Fruit fly (Drosophila melanogaster) whole organism, embryonic: ENCODE data around the gene CG43156.

Experiments used
- B-H2 ChIP-seq: fragments of 200-800 bp; sonication (Bioruptor generic); optimal IDR thresholded peaks from 2 replicates; lab custom pipeline; 2018; ENCODE audit warnings: missing biosample characterization, mild to moderate bottlenecking, missing genetic modification characterization
- BEAF-32 ChIP-seq: fragments of 200-800 bp; sonication (Bioruptor generic); optimal IDR thresholded peaks from 3 replicates; lab custom pipeline; 2017; ENCODE audit warnings: missing biosample characterization, missing genetic modification characterization, mild to moderate bottlenecking, moderate library complexity, missing genetic modification reagents
- Blimp-1 ChIP-seq: fragments of 200-800 bp; sonication (Bioruptor generic); optimal IDR thresholded peaks from 3 replicates; lab custom pipeline; 2018; ENCODE audit warnings: missing biosample characterization, missing genetic modification characterization, mild to moderate bottlenecking, moderate library complexity, missing genetic modification reagents
- CG11093 ChIP-seq: fragments of 200-800 bp; sonication (Bioruptor generic); IDR thresholded peaks from 3 replicates; pipeline ENCODE4 v1.3.6; 2022; ENCODE audit warnings: missing biosample characterization, missing genetic modification characterization
- CG12299 ChIP-seq: fragments of 200-800 bp; sonication (Bioruptor generic); optimal IDR thresholded peaks from 2 replicates; lab custom pipeline; 2018; ENCODE audit warnings: missing biosample characterization, mild to moderate bottlenecking, missing genetic modification characterization
- CG13287 ChIP-seq: fragments of 200-800 bp; sonication (Bioruptor generic); IDR thresholded peaks from 2 replicates; pipeline ENCODE4 v1.3.6; 2022; ENCODE audit warnings: missing biosample characterization, missing genetic modification characterization; ENCODE audit not compliant: partially characterized antibody
- CG15514 ChIP-seq: fragments of 200-800 bp; sonication (Bioruptor generic); optimal IDR thresholded peaks from 3 replicates; lab custom pipeline; 2017; ENCODE audit warnings: missing biosample characterization, missing genetic modification characterization, mild to moderate bottlenecking, moderate library complexity, missing genetic modification reagents
- CG17186 ChIP-seq: fragments of 200-800 bp; sonication (Bioruptor generic); optimal IDR thresholded peaks from 3 replicates; lab custom pipeline; 2017; ENCODE audit warnings: missing biosample characterization, missing genetic modification reagents, missing genetic modification characterization
- CG17328 ChIP-seq: fragments of 200-800 bp; sonication (Bioruptor generic); IDR thresholded peaks from 2 replicates; pipeline ENCODE4 v1.3.6; 2022; ENCODE audit warnings: missing biosample characterization, missing genetic modification characterization
- CG17361 ChIP-seq: fragments of 200-800 bp; sonication (Bioruptor generic); IDR thresholded peaks from 3 replicates; pipeline ENCODE4 v1.3.6; 2022; ENCODE audit warnings: missing biosample characterization, missing genetic modification characterization
- CG33557 ChIP-seq: fragments of 200-800 bp; sonication (Bioruptor generic); optimal IDR thresholded peaks from 2 replicates; lab custom pipeline; 2019; ENCODE audit warnings: missing biosample characterization, mild to moderate bottlenecking, missing genetic modification characterization, moderate library complexity
- CG4360 ChIP-seq: fragments of 200-800 bp; sonication (Bioruptor generic); IDR thresholded peaks from 2 replicates; pipeline ENCODE4 v1.3.6; 2022; ENCODE audit warnings: missing biosample characterization, missing genetic modification characterization
- CG6254 ChIP-seq: fragments of 200-800 bp; sonication (Bioruptor generic); optimal IDR thresholded peaks from 3 replicates; lab custom pipeline; 2017; ENCODE audit warnings: mild to moderate bottlenecking, missing biosample characterization, missing genetic modification reagents, missing genetic modification characterization
- CG6683 ChIP-seq: fragments of 200-800 bp; sonication (Bioruptor generic); optimal IDR thresholded peaks from 2 replicates; lab custom pipeline; 2017; ENCODE audit warnings: missing biosample characterization, mild to moderate bottlenecking, missing genetic modification characterization, missing genetic modification reagents
- CTCF ChIP-seq: fragments of 200-800 bp; sonication (Bioruptor generic); optimal IDR thresholded peaks from 2 replicates; lab custom pipeline; 2017; ENCODE audit warnings: missing biosample characterization, mild to moderate bottlenecking, missing genetic modification characterization, moderate library complexity
- Chrac-16 ChIP-seq: fragments of 200-800 bp; sonication (Bioruptor generic); optimal IDR thresholded peaks from 3 replicates; lab custom pipeline; 2016; ENCODE audit warnings: missing biosample characterization, missing genetic modification characterization
- Dll ChIP-seq: fragments of 200-800 bp; sonication (Bioruptor generic); IDR thresholded peaks from 4 replicates; pipeline ENCODE4 v1.3.6; 2022; ENCODE audit warnings: missing biosample characterization, missing genetic modification characterization; ENCODE audit not compliant: partially characterized antibody
- ERR ChIP-seq: fragments of 200-800 bp; sonication (Bioruptor generic); optimal IDR thresholded peaks from 2 replicates; lab custom pipeline; 2016; ENCODE audit warnings: missing biosample characterization, missing genetic modification characterization
- Ets65A ChIP-seq: fragments of 200-800 bp; sonication (Bioruptor generic); peaks from one replicate; lab custom pipeline; 2016; ENCODE audit warnings: missing biosample characterization, missing genetic modification characterization
- Gug ChIP-seq: fragments of 200-800 bp; sonication (Bioruptor generic); IDR thresholded peaks from 4 replicates; pipeline ENCODE4 v1.3.6; 2022; ENCODE audit warnings: missing biosample characterization, missing genetic modification characterization
- Hsf ChIP-seq: fragments of 200-800 bp; sonication (Bioruptor generic); optimal IDR thresholded peaks from 3 replicates; lab custom pipeline; 2016; ENCODE audit warnings: missing biosample characterization, missing genetic modification characterization
- MBD-R2 ChIP-seq: fragments of 200-800 bp; sonication (Bioruptor generic); IDR thresholded peaks from 2 replicates; pipeline ENCODE4 v1.3.6; 2022; ENCODE audit warnings: missing biosample characterization, missing genetic modification characterization
- Sin3A ChIP-seq: fragments of >200 bp; optimal IDR thresholded peaks from 2 replicates; lab custom pipeline; 2018
- Taf1 ChIP-seq: fragments of 200-800 bp; sonication (Bioruptor generic); IDR thresholded peaks from 2 replicates; pipeline ENCODE4 v1.3.6; 2022; ENCODE audit warnings: missing biosample characterization, missing genetic modification characterization
- amos ChIP-seq: fragments of 200-800 bp; sonication (Bioruptor generic); IDR thresholded peaks from 2 replicates; pipeline ENCODE4 v1.3.6; 2022; ENCODE audit warnings: missing biosample characterization, missing genetic modification characterization; ENCODE audit not compliant: partially characterized antibody
- az2 ChIP-seq: fragments of 200-800 bp; sonication (Bioruptor generic); optimal IDR thresholded peaks from 3 replicates; lab custom pipeline; 2016; ENCODE audit warnings: missing biosample characterization, missing genetic modification characterization
- bbx ChIP-seq: fragments of 200-800 bp; sonication (Bioruptor generic); IDR thresholded peaks from 2 replicates; pipeline ENCODE4 v1.3.6; 2022; ENCODE audit warnings: missing biosample characterization, missing genetic modification characterization; ENCODE audit not compliant: partially characterized antibody
- crc ChIP-seq: fragments of 200-800 bp; sonication (Bioruptor generic); optimal IDR thresholded peaks from 2 replicates; lab custom pipeline; 2016; ENCODE audit warnings: missing biosample characterization, missing genetic modification characterization
- crp ChIP-seq, 2 experiments: fragments of 200-800 bp; sonication (Bioruptor generic); optimal IDR thresholded peaks; 2 replicates in 1 of 2; 3 replicates in 1 of 2; lab custom pipeline; 2017; ENCODE audit warnings: missing biosample characterization in 2 of 2, missing genetic modification characterization in 2 of 2, mild to moderate bottlenecking in 1 of 2, moderate library complexity in 1 of 2
- disco-r ChIP-seq: fragments of 200-800 bp; sonication (Bioruptor generic); optimal IDR thresholded peaks from 2 replicates; lab custom pipeline; 2016; ENCODE audit warnings: missing biosample characterization, missing genetic modification characterization
- grau ChIP-seq: fragments of 200-800 bp; optimal IDR thresholded peaks from 3 replicates; lab custom pipeline; 2019; ENCODE audit warnings: missing biosample characterization, mild to moderate bottlenecking, missing genetic modification characterization, moderate library complexity
- hb ChIP-seq: fragments of 200-800 bp; sonication (Bioruptor generic); IDR thresholded peaks from 3 replicates; pipeline ENCODE4 v1.3.6; 2022; ENCODE audit warnings: missing biosample characterization, missing genetic modification characterization; ENCODE audit not compliant: partially characterized antibody
- hbn ChIP-seq: fragments of 200-800 bp; sonication (Bioruptor generic); IDR thresholded peaks from 2 replicates; pipeline ENCODE4 v1.3.6; 2022; ENCODE audit warnings: missing biosample characterization, missing genetic modification characterization; ENCODE audit not compliant: partially characterized antibody
- lola ChIP-seq, 3 experiments: fragments of >200 bp in 2 of 3; fragments of 200-800 bp in 1 of 3; sonication (Bioruptor generic) in 1 of 3; optimal IDR thresholded peaks; 2 replicates each; lab custom pipeline; 2017 to 2019; ENCODE audit warnings: missing biosample characterization in 3 of 3, missing genetic modification characterization in 3 of 3, mild to moderate bottlenecking in 1 of 3, moderate library complexity in 1 of 3
- onecut ChIP-seq: fragments of 200-800 bp; sonication (Bioruptor generic); IDR thresholded peaks from 2 replicates; pipeline ENCODE4 v1.3.6; 2022; ENCODE audit warnings: missing biosample characterization, missing genetic modification characterization
- otp ChIP-seq: fragments of 200-800 bp; sonication (Bioruptor generic); IDR thresholded peaks from 3 replicates; pipeline ENCODE4, ENCODE4 v1.3.6; 2022; ENCODE audit warnings: missing biosample characterization, missing genetic modification characterization
- pum ChIP-seq: fragments of 200-800 bp; sonication (Bioruptor generic); optimal IDR thresholded peaks from 2 replicates; lab custom pipeline; 2016; ENCODE audit warnings: missing biosample characterization, missing genetic modification characterization
- pzg ChIP-seq: fragments of 200-800 bp; sonication (Bioruptor generic); optimal IDR thresholded peaks from 3 replicates; lab custom pipeline; 2018; ENCODE audit warnings: missing biosample characterization, mild to moderate bottlenecking, missing genetic modification characterization, moderate library complexity
- row ChIP-seq: fragments of 200-800 bp; sonication (Bioruptor generic); IDR thresholded peaks from 3 replicates; pipeline ENCODE4 v1.3.6; 2022; ENCODE audit warnings: missing biosample characterization, missing genetic modification characterization
- sc ChIP-seq, 3 experiments: fragments of >200 bp in 2 of 3; fragments of 200-800 bp in 1 of 3; sonication (Bioruptor generic) in 1 of 3; optimal IDR thresholded peaks; 2 replicates in 2 of 3; 3 replicates in 1 of 3; lab custom pipeline; 2017; ENCODE audit warnings: mild to moderate bottlenecking in 1 of 3, missing biosample characterization in 1 of 3, missing genetic modification characterization in 1 of 3, missing genetic modification reagents in 1 of 3
- sens-2 ChIP-seq: fragments of 200-800 bp; sonication (Bioruptor generic); IDR thresholded peaks from 2 replicates; pipeline ENCODE4 v1.3.6; 2022; ENCODE audit warnings: missing biosample characterization, missing genetic modification characterization
- stwl ChIP-seq: fragments of 200-800 bp; sonication (Bioruptor generic); optimal IDR thresholded peaks from 3 replicates; lab custom pipeline; 2018; ENCODE audit warnings: missing biosample characterization, mild to moderate bottlenecking, missing genetic modification characterization, moderate library complexity
- vfl ChIP-seq: fragments of 200-800 bp; sonication (Bioruptor generic); optimal IDR thresholded peaks from 2 replicates; lab custom pipeline; 2016; ENCODE audit warnings: missing biosample characterization, missing genetic modification characterization
- zen ChIP-seq: fragments of 200-800 bp; sonication (Bioruptor generic); optimal IDR thresholded peaks from 3 replicates; lab custom pipeline; 2018; ENCODE audit warnings: missing biosample characterization, mild to moderate bottlenecking, missing genetic modification characterization, moderate library complexity

CG43156 gene

DNA sequence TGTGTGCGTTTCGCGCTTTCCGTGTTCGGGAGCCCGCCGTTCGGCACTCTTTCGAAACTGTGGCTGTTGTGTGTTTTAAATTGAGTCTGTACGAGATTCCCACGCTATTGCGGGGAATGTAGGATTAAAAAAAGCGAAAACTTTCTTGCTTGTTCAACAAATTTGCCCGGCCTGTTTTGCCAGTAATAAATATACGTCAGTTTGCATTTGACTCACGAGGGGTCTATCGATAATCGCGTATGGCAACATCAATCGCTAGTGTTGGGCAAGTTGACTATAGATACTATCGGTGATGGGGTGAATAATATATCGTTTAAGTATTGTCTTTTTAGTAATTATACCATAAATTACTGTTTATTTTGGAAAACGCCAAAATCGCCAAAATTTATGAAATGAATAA, 1.5 kb downstream of the CG43156 start, which contains the start of gene Upf1 (continued):
- TF ChIP-seq sens-2 (GFP tag; lab: Robert Waterston, UW) (no peak), ERR (no peak), CG15514 (GFP tag; lab: Kevin White, UChicago) (peak; percentile 25), lola (GFP tag; optimal IDR thresholded peaks at IDR 0.05; lab: Kevin White, UChicago) (no peak), hb (GFP tag; lab: Robert Waterston, UW) (peak; percentile 86), CG12299 (no peak), otp (GFP tag; lab: Robert Waterston, UW) (no peak), B-H2 (GFP tag; lab: Kevin White, UChicago) (no peak)

DNA sequence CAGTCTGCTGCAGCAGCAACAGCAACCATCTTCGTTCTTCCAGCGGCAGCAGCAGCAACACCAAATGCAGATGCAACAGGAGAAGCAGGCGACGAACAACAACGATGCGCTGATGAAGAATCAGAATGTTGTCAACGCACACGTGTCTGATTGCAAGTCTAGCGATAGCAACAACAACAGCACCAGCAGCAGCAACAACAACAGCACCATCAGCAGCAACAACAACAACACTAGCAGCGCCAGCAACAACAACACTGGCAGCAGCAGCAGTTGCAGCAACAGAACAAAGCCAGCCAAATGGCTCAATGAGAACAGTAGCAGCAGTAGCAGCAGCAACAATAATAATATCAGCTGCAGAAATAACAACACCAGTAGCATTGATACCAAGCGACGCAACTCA, 11.5 kb downstream of the CG43156 start:
- TF ChIP-seq Ets65A (GFP tag; lab: Kevin White, UChicago) (peak; percentile 24), Gug (GFP tag; lab: Robert Waterston, UW) (no peak), CG4360 (GFP tag; lab: Robert Waterston, UW) (peak; percentile 92), crc (GFP tag; lab: Kevin White, UChicago) (no peak)

DNA sequence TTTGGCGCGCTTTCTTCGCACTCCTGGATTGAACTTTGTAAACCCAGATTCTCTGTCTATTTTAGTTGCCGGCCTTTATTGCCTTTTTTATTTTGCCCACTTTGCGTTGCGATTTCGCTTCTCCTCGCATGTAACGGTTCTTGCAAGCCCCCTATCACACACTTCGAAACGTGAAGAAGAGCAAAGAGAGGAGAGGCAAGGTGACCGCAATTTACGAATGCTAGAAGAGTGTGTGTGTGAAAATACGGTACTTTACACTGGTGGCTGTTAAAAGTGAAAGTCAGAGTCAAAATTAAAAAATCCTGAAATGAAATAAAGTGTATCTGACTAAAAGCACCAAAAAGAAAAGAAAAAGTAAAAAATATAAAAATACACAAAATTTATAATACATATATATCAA, 12.5 kb downstream of the CG43156 start:
- TF ChIP-seq Blimp-1 (GFP tag; lab: Kevin White, UChicago): peak; percentile 64
- TF ChIP-seq Chrac-16 (GFP tag; lab: Kevin White, UChicago): no peak
- no peak for TF ChIP-seq CG6254
- TF ChIP-seq disco-r (GFP tag; lab: Kevin White, UChicago): no peak
- TF ChIP-seq CTCF: no peak
- TF ChIP-seq az2 (GFP tag; lab: Kevin White, UChicago): no peak

DNA sequence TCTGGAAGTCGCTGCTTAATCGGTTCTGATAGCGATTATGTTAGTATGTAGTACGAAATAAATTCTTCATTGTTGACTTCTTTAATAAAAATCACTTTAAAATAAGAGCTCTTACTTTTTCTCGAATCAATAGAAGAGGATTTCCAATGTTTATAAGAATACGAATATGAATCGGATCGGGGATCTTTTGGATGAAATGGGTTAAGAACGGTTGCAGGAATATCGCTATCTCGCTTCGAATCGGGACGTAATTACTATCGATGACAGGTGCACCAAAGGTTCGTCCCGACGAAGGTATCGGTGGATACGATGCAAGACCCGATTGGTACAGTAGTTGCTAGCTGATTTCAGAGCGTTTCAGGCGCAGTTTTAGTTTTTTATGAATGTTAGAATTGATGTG, 13.0 kb downstream of the CG43156 start, which contains the start of gene wisp:
Gene wisp, plus strand, starts transcription at position 301 of the 400 bp plus-strand sequence.
- TF ChIP-seq Hsf (GFP tag; lab: Kevin White, UChicago): no peak
- TF ChIP-seq zen (tag; lab: Kevin White, UChicago): peak; percentile 19
- TF ChIP-seq CG17361 (GFP tag; lab: Robert Waterston, UW): no peak
- TF ChIP-seq CG11093: no peak
- TF ChIP-seq bbx (GFP tag; lab: Robert Waterston, UW): no peak
- TF ChIP-seq CG33557 (GFP tag; lab: Kevin White, UChicago): no peak
- peak; percentile 37; the same call in 1 of the 2 replicates for TF ChIP-seq amos (GFP tag; lab: Robert Waterston, UW)
- TF ChIP-seq BEAF-32 (GFP tag; lab: Kevin White, UChicago): peak; percentile 21
- TF ChIP-seq CG6683 (GFP tag; lab: Kevin White, UChicago): no peak
- no peak for TF ChIP-seq CG17328

DNA sequence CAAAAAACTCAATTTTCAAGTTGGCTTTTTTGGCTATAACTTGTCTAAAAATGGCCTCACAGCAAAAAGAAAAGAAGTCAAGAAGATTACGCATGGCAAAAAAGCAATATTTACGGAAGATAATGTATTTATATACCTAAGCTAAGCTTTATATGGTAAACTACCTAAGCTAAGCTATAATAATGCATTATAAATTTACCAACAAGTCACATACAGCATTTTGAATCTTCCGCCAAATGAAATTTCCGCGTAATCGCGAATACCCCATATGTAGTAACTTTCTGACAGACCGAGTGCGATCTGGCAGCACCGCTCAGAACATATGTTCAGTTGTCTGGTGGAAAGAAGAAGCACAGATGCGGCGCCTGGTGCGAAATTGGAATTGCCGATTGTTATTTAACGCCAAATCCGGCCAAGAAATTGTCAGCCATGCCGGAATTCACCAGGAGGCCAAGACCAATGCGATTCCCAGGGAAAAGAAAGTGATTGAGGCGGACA, 14.9 kb downstream of the CG43156 start, which contains the start of gene sicily:
Gene sicily, plus strand, starts transcription at position 51 of the 498 bp plus-strand sequence.
- TF ChIP-seq pum (GFP tag; lab: Kevin White, UChicago) (no peak), sc (optimal IDR thresholded peaks at IDR 0.05; lab: Kevin White, UChicago) (no peak), sc (GFP tag; optimal IDR thresholded peaks at IDR 0.05; lab: Kevin White, UChicago) (no peak), MBD-R2 (GFP tag; lab: Robert Waterston, UW) (peak; percentile 99), crp (GFP tag; optimal IDR thresholded peaks at IDR 0.05; lab: Kevin White, UChicago) (peak; percentile 69 to 95), grau (tag; lab: Kevin White, UChicago) (no peak), Taf1 (no peak), CG13287 (GFP tag; lab: Robert Waterston, UW) (peak; percentile 51), hbn (GFP tag; lab: Robert Waterston, UW) (0 out of 2 replicates have a peak, but pooled peaks have one; percentile 18), vfl (GFP tag; lab: Kevin White, UChicago) (no peak), Sin3A (lab: Kevin White, UChicago) (peak; percentile 5), CG17186 (GFP tag; lab: Kevin White, UChicago) (peak; percentile 28), Dll (GFP tag; lab: Robert Waterston, UW) (0 out of 4 replicates have a peak, but pooled peaks have one; percentile 23), row (GFP tag; lab: Robert Waterston, UW) (peak; percentile 63; the same call in 2 of the 3 replicates), stwl (tag; lab: Kevin White, UChicago) (peak; percentile 39), onecut (GFP tag; lab: Robert Waterston, UW) (no peak), pzg (GFP tag; lab: Kevin White, UChicago) (peak; percentile 84)
